Worm (Caenorhabditis elegans): ENCODE data around the gene R04B5.7.

Gene R04B5.7

ce11 chrV:10046503-10046902 is 43.9 kb downstream of the R04B5.7 start (continued):
- TF ChIP-seq spr-3 (GFP tag; optimal IDR thresholded peaks at IDR 0.05), result no peak
- no peak for TF ChIP-seq lir-3 (tag; optimal IDR thresholded peaks at IDR 0.05)
- no peak for TF ChIP-seq D1046.2 (GFP tag; IDR thresholded peaks at IDR 0.05)
- TF ChIP-seq mep-1 (tag; optimal IDR thresholded peaks at IDR 0.05), result peak; percentile 22
- TF ChIP-seq mxl-2 (GFP tag; conservative IDR thresholded peaks at IDR 0.05), result no peak
- no peak for TF ChIP-seq zfp-3 (GFP tag; conservative IDR thresholded peaks at IDR 0.05)
- TF ChIP-seq daf-19 (GFP tag; conservative IDR thresholded peaks at IDR 0.05), result no peak
- no peak for TF ChIP-seq F49E8.2 (tag; optimal IDR thresholded peaks at IDR 0.05; ENCODE audit: borderline replicate concordance)
- TF ChIP-seq egl-27 (tag; optimal IDR thresholded peaks at IDR 0.05), result no peak
- no peak for TF ChIP-seq vab-7 (GFP tag; IDR thresholded peaks at IDR 0.05)
- TF ChIP-seq nhr-25 (tag; optimal IDR thresholded peaks at IDR 0.05; ENCODE audit: borderline replicate concordance, insufficient read depth), result peak; percentile 43
- no peak for TF ChIP-seq cey-2 (tag; optimal IDR thresholded peaks at IDR 0.05; ENCODE audit: borderline replicate concordance, insufficient read depth)
- no peak for TF ChIP-seq zip-2 (tag; optimal IDR thresholded peaks at IDR 0.05)
- peak; percentile 16 for TF ChIP-seq nhr-28 (tag; optimal IDR thresholded peaks at IDR 0.05)
- no peak for TF ChIP-seq arid-1 (GFP tag; conservative IDR thresholded peaks at IDR 0.05)
- TF ChIP-seq lin-1 (GFP tag; IDR thresholded peaks at IDR 0.05), result no peak
- TF ChIP-seq R02D3.7 (tag; optimal IDR thresholded peaks at IDR 0.05), result no peak
- TF ChIP-seq zip-11 (GFP tag; IDR thresholded peaks at IDR 0.05), result no peak
- no peak for TF ChIP-seq ZK337.2 (GFP tag; IDR thresholded peaks at IDR 0.05)
- 0 out of 2 replicates have a peak, but pooled peaks have one; percentile 19 for TF ChIP-seq T26A8.4 (GFP tag; IDR thresholded peaks at IDR 0.05)
- no peak for TF ChIP-seq hmg-1.1 (GFP tag; IDR thresholded peaks at IDR 0.05)
- no peak for TF ChIP-seq dve-1 (tag; optimal IDR thresholded peaks at IDR 0.05; ENCODE audit: insufficient read depth)
- TF ChIP-seq zag-1 (tag; optimal IDR thresholded peaks at IDR 0.05), result no peak
- peak; percentile 2 for TF ChIP-seq nhr-11 (tag; optimal IDR thresholded peaks at IDR 0.05)
- TF ChIP-seq nhr-237 (tag; optimal IDR thresholded peaks at IDR 0.05), result no peak
- no peak for TF ChIP-seq F37D6.2 (tag; optimal IDR thresholded peaks at IDR 0.05)
- TF ChIP-seq nhr-42 (GFP tag; IDR thresholded peaks at IDR 0.05), result no peak
- TF ChIP-seq ztf-11 (tag; optimal IDR thresholded peaks at IDR 0.05), result no peak

ce11 chrV:10044735-10045134 is 45.6 kb downstream of the R04B5.7 start:
- TF ChIP-seq aha-1 (tag) (peak; percentile 29), duxl-1 (tag; optimal IDR thresholded peaks at IDR 0.05; ENCODE audit: poor library complexity) (no peak), hlh-11 (tag; optimal IDR thresholded peaks at IDR 0.05) (no peak), dmd-9 (GFP tag; IDR thresholded peaks at IDR 0.05) (no peak), sdz-12 (GFP tag; optimal IDR thresholded peaks at IDR 0.05) (no peak)

- peak; percentile 69 for TF ChIP-seq nhr-28 (tag; optimal IDR thresholded peaks at IDR 0.05)
- peak; percentile 41 for TF ChIP-seq pha-4 (GFP tag; IDR thresholded peaks at IDR 0.05)
- TF ChIP-seq pha-4 (tag; optimal IDR thresholded peaks at IDR 0.05), result no peak
- TF ChIP-seq hmg-1.1 (GFP tag; IDR thresholded peaks at IDR 0.05), result peak; percentile 64
- TF ChIP-seq rbr-2 (tag; optimal IDR thresholded peaks at IDR 0.05), result peak; percentile 39
- peak; percentile 70 for TF ChIP-seq nhr-11 (tag; optimal IDR thresholded peaks at IDR 0.05)
- TF ChIP-seq daf-19 (GFP tag; conservative IDR thresholded peaks at IDR 0.05), result no peak
- TF ChIP-seq tra-1 (GFP tag; IDR thresholded peaks at IDR 0.05), result peak; percentile 61; the same call in 1 of the 2 replicates
- peak; percentile 66 for TF ChIP-seq dmd-6 (GFP tag; IDR thresholded peaks at IDR 0.05)
- TF ChIP-seq mxl-3 (GFP tag; optimal IDR thresholded peaks at IDR 0.05), result peak; percentile 59
- TF ChIP-seq T20F7.1 (GFP tag; optimal IDR thresholded peaks at IDR 0.05), result peak; percentile 3
- peak; percentile 67 for TF ChIP-seq dve-1 (tag; optimal IDR thresholded peaks at IDR 0.05; ENCODE audit: insufficient read depth)
- TF ChIP-seq lsy-2 (tag; optimal IDR thresholded peaks at IDR 0.05), result peak; percentile 4 to 86
- TF ChIP-seq Y105C5A.15 (GFP tag; IDR thresholded peaks at IDR 0.05), result no peak
- TF ChIP-seq hlh-11 (tag; optimal IDR thresholded peaks at IDR 0.05), result peak; percentile 81
- TF ChIP-seq hlh-30 (tag; optimal IDR thresholded peaks at IDR 0.05; ENCODE audit: insufficient read depth), result peak; percentile 93
- peak in 1 of 2 experiments; percentile 88 for TF ChIP-seq mdl-1 (tag; optimal IDR thresholded peaks at IDR 0.05)
- TF ChIP-seq nhr-6 (tag; optimal IDR thresholded peaks at IDR 0.05), result peak; percentile 76
- TF ChIP-seq nhr-25 (tag; optimal IDR thresholded peaks at IDR 0.05; ENCODE audit: borderline replicate concordance, insufficient read depth), result peak; percentile 54
- no peak for TF ChIP-seq ama-1 (optimal IDR thresholded peaks at IDR 0.05)
- TF ChIP-seq php-3 (GFP tag; IDR thresholded peaks at IDR 0.05), result no peak
- TF ChIP-seq F37D6.2 (tag; optimal IDR thresholded peaks at IDR 0.05), result no peak
- peak; percentile 63 for TF ChIP-seq nhr-48 (tag; optimal IDR thresholded peaks at IDR 0.05)
Observed at ce11 chrV:10043234-10043796, 47.0 kb downstream of the R04B5.7 start, which contains the start of gene T06E8.8. Gene T06E8.8, plus strand, starts transcription at chrV:10043746.

Data from whole organism, L4 larva.